Fruit fly (Drosophila melanogaster): ENCODE results near the gene CG8534.

The CG8534 gene

DNA sequence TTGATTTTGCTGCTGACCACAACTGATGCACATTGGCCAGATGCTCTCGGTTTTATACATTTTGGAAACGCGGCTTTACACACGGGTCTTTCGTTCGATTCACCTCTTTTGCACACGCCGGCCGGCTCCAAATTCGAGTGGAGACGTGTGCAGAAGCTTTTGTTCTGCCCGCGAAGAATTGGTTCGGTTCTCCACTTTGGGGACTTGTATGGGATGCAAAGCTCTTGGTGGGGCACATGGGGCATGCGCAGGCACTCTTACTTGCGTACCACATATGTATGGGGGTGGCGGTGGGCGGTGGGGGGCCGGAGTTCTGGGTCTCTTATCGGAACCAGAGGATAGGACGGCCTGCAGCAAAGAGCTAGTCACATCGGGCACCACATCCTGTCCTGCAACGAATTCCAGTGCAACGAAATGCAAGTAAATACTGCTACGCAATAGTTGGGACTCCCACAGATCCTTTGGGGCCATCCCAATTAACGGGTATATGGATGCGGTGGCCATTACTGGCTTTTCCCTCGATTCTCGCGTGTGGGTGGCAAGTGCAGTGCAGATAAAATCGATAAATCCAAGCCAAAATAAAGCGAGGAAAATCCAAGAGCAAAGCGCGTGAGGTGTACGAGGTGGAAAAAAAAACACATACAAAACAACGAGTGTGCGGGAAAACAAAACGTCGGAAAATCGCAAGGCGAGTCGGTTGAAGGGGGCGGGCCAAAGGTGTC lies 28.0 kb upstream of the CG8534 start, which contains the start of the genes MtnA and CG8500 (continued):
- TF ChIP-seq CG13287 (GFP tag; IDR thresholded peaks at IDR 0.05; ENCODE audit: partially characterized antibody) (peak; percentile 51), CG17328 (GFP tag; IDR thresholded peaks at IDR 0.05) (no peak), Opbp (GFP tag; IDR thresholded peaks at IDR 0.05; ENCODE audit: partially characterized antibody) (0 out of 3 replicates have a peak, but pooled peaks have one; percentile 24), kay (GFP tag; optimal IDR thresholded peaks at IDR 0.05) (no peak), CG2116 (GFP tag; optimal IDR thresholded peaks at IDR 0.05) (no peak), chif (GFP tag; optimal IDR thresholded peaks at IDR 0.05) (no peak), Med (GFP tag) (peak; percentile 81), Dad (GFP tag; optimal IDR thresholded peaks at IDR 0.05) (no peak), CHES-1-like (GFP tag; optimal IDR thresholded peaks at IDR 0.05) (no peak), tna (GFP tag; IDR thresholded peaks at IDR 0.05; ENCODE audit: partially characterized antibody) (peak; percentile 19; the same call in 1 of the 2 replicates), CTCF (GFP tag; optimal IDR thresholded peaks at IDR 0.05) (peak; percentile 64), sens (GFP tag) (peak; percentile 33), Mad (GFP tag; optimal IDR thresholded peaks at IDR 0.05) (no peak), B-H2 (GFP tag; optimal IDR thresholded peaks at IDR 0.05) (peak; percentile 15), CG8765 (GFP tag; IDR thresholded peaks at IDR 0.05) (no peak), inv (GFP tag; IDR thresholded peaks at IDR 0.05; ENCODE audit: partially characterized antibody) (peak; percentile 28; the same call in 1 of the 2 replicates), Hmr (GFP tag; optimal IDR thresholded peaks at IDR 0.05) (peak; percentile 79), CG18764 (GFP tag; optimal IDR thresholded peaks at IDR 0.05) (no peak), CG18476 (GFP tag; optimal IDR thresholded peaks at IDR 0.05) (no peak), CG30431 (GFP tag; optimal IDR thresholded peaks at IDR 0.05) (no peak), E2f1 (GFP tag; IDR thresholded peaks at IDR 0.05) (no peak), aop (GFP tag; IDR thresholded peaks at IDR 0.05) (no peak), unc-4 (GFP tag; IDR thresholded peaks at IDR 0.05; ENCODE audit: partially characterized antibody) (0 out of 2 replicates have a peak, but pooled peaks have one; percentile 28), CG13296 (GFP tag; optimal IDR thresholded peaks at IDR 0.05) (no peak), CG10321 (GFP tag; IDR thresholded peaks at IDR 0.05) (no peak), ase (GFP tag; IDR thresholded peaks at IDR 0.05) (no peak), CG12659 (GFP tag; optimal IDR thresholded peaks at IDR 0.05) (peak; percentile 20), caup (GFP tag; optimal IDR thresholded peaks at IDR 0.05; ENCODE audit: severe bottlenecking) (peak; percentile 13), CG7271 (tag; optimal IDR thresholded peaks at IDR 0.05) (no peak), CG3281 (GFP tag; optimal IDR thresholded peaks at IDR 0.05) (peak; percentile 8), D19B (GFP tag; optimal IDR thresholded peaks at IDR 0.05) (no peak), Dref (GFP tag; IDR thresholded peaks at IDR 0.05) (0 out of 2 replicates have a peak, but pooled peaks have one; percentile 28), tin (GFP tag; optimal IDR thresholded peaks at IDR 0.05) (no peak), pita (GFP tag; optimal IDR thresholded peaks at IDR 0.05) (peak; percentile 54), CG7357 (GFP tag; IDR thresholded peaks at IDR 0.05) (no peak), CG7987 (GFP tag; optimal IDR thresholded peaks at IDR 0.05) (peak; percentile 30), CG13424 (tag; optimal IDR thresholded peaks at IDR 0.05) (no peak), CG5953 (GFP tag; IDR thresholded peaks at IDR 0.05) (no peak), zfh2 (GFP tag; optimal IDR thresholded peaks at IDR 0.05) (no peak), CG8924 (tag; optimal IDR thresholded peaks at IDR 0.05) (no peak), CG7963 (GFP tag; IDR thresholded peaks at IDR 0.05; ENCODE audit: partially characterized antibody) (no peak), CG6689 (GFP tag; IDR thresholded peaks at IDR 0.05) (no peak), Bgb (GFP tag; IDR thresholded peaks at IDR 0.05; ENCODE audit: partially characterized antibody) (peak; percentile 54; the same call in 1 of the 2 replicates), CG12155 (GFP tag; optimal IDR thresholded peaks at IDR 0.05) (peak; percentile 20), HLH4C (GFP tag; IDR thresholded peaks at IDR 0.05; ENCODE audit: partially characterized antibody) (0 out of 3 replicates have a peak, but pooled peaks have one; percentile 24), CG10959 (GFP tag; IDR thresholded peaks at IDR 0.05) (no peak), trem (tag; optimal IDR thresholded peaks at IDR 0.05) (no peak), Dp (GFP tag; optimal IDR thresholded peaks at IDR 0.05) (peak; percentile 64), esg (GFP tag; conservative IDR thresholded peaks at IDR 0.05) (no peak)

Measured in whole organism, embryonic.